Fruit fly (Drosophila melanogaster): Measurements from ENCODE around the gene wat.

wat gene

dm6 chr3R:29068430-29069207 lies 48.4 kb upstream of the wat start (continued):
- TF ChIP-seq CG6791 (GFP tag; IDR thresholded peaks at IDR 0.05; ENCODE audit: partially characterized antibody), result no peak
- TF ChIP-seq fd96Cb (tag; optimal IDR thresholded peaks at IDR 0.05), result peak; percentile 17
- no peak for TF ChIP-seq p53 (GFP tag; optimal IDR thresholded peaks at IDR 0.05)

- TF ChIP-seq Taf1 (GFP tag; IDR thresholded peaks at IDR 0.05), result no peak
- peak; percentile 39 for TF ChIP-seq sens (GFP tag)
- no peak for TF ChIP-seq gcm2 (GFP tag; optimal IDR thresholded peaks at IDR 0.05)
- no peak for TF ChIP-seq CG10959 (GFP tag; IDR thresholded peaks at IDR 0.05)
- TF ChIP-seq CG2889 (GFP tag; IDR thresholded peaks at IDR 0.05), result no peak
- no peak for TF ChIP-seq bab2 (GFP tag; optimal IDR thresholded peaks at IDR 0.05)
Observed at dm6 chr3R:29067091-29067490, 46.9 kb upstream of the wat start.

- TF ChIP-seq wdn (GFP tag; IDR thresholded peaks at IDR 0.05) (no peak), nau (GFP tag; optimal IDR thresholded peaks at IDR 0.05) (no peak), cas (GFP tag; IDR thresholded peaks at IDR 0.05) (no peak), CG15514 (GFP tag; optimal IDR thresholded peaks at IDR 0.05) (peak; percentile 11), CG6765 (GFP tag; optimal IDR thresholded peaks at IDR 0.05) (peak; percentile 32), ab (GFP tag; optimal IDR thresholded peaks at IDR 0.05) (no peak), CG17612 (GFP tag; IDR thresholded peaks at IDR 0.05) (no peak), BtbVII (GFP tag; optimal IDR thresholded peaks at IDR 0.05) (peak; percentile 22), CG13296 (GFP tag; optimal IDR thresholded peaks at IDR 0.05) (peak; percentile 15), Dad (GFP tag; optimal IDR thresholded peaks at IDR 0.05) (no peak), ranshi (GFP tag; IDR thresholded peaks at IDR 0.05) (no peak), CG11247 (GFP tag; IDR thresholded peaks at IDR 0.05) (no peak), CG14014 (GFP tag; IDR thresholded peaks at IDR 0.05) (0 out of 2 replicates have a peak, but pooled peaks have one; percentile 14), Gsc (GFP tag; IDR thresholded peaks at IDR 0.05) (no peak), E2f2 (GFP tag; IDR thresholded peaks at IDR 0.05) (no peak), pum (GFP tag; optimal IDR thresholded peaks at IDR 0.05) (no peak), inv (GFP tag; IDR thresholded peaks at IDR 0.05; ENCODE audit: partially characterized antibody) (no peak), ci (GFP tag; IDR thresholded peaks at IDR 0.05) (peak; percentile 21; the same call in 1 of the 3 replicates), Kr (GFP tag; optimal IDR thresholded peaks at IDR 0.05) (no peak), Bteb2 (GFP tag; optimal IDR thresholded peaks at IDR 0.05) (no peak), CG14965 (GFP tag; optimal IDR thresholded peaks at IDR 0.05; ENCODE audit: borderline replicate concordance) (no peak), Asciz (GFP tag; optimal IDR thresholded peaks at IDR 0.05) (peak; percentile 24), gfzf (GFP tag; optimal IDR thresholded peaks at IDR 0.05) (no peak), CG12104 (GFP tag; optimal IDR thresholded peaks at IDR 0.05) (no peak), CG17829 (tag; optimal IDR thresholded peaks at IDR 0.05) (no peak), Atf6 (GFP tag; IDR thresholded peaks at IDR 0.05) (peak; percentile 17; the same call in 1 of the 2 replicates), Chrac-16 (GFP tag; optimal IDR thresholded peaks at IDR 0.05) (no peak), Pdp1 (GFP tag; optimal IDR thresholded peaks at IDR 0.05) (peak in 1 of 2 experiments; percentile 62), bigmax (GFP tag; optimal IDR thresholded peaks at IDR 0.05) (no peak), CG15073 (GFP tag; optimal IDR thresholded peaks at IDR 0.05) (no peak), CG18262 (tag; optimal IDR thresholded peaks at IDR 0.05) (no peak), amos (GFP tag; IDR thresholded peaks at IDR 0.05; ENCODE audit: partially characterized antibody) (no peak), odd (GFP tag; optimal IDR thresholded peaks at IDR 0.05) (peak; percentile 41), slbo (GFP tag; IDR thresholded peaks at IDR 0.05) (no peak), hth (optimal IDR thresholded peaks at IDR 0.05) (no peak), ind (GFP tag; optimal IDR thresholded peaks at IDR 0.05) (no peak), CG2199 (GFP tag; IDR thresholded peaks at IDR 0.05) (0 out of 3 replicates have a peak, but pooled peaks have one; percentile 14), vvl (GFP tag; IDR thresholded peaks at IDR 0.05) (no peak), Mes4 (GFP tag; optimal IDR thresholded peaks at IDR 0.05) (no peak)
Observed at dm6 chr3R:29066285-29066684, 46.1 kb upstream of the wat start.

Measured in whole organism, embryonic.